Fruit fly (Drosophila melanogaster): ENCODE measurements around the gene Pex2.

Pex2 gene

dm6 chr3L:8346100-8346980, 7.5 kb downstream of the Pex2 start, which contains the start of the genes CG7182 and GAPcenA:
CG7182 (minus strand) TSS chr3L:8346382.
GAPcenA (plus strand) TSS chr3L:8346561.
- TF ChIP-seq CG8159 (tag; optimal IDR thresholded peaks at IDR 0.05) (peak; percentile 80), CG9948 (tag; optimal IDR thresholded peaks at IDR 0.05) (peak; percentile 64), Snoo (tag; optimal IDR thresholded peaks at IDR 0.05) (peak; percentile 76), CG14655 (GFP tag; optimal IDR thresholded peaks at IDR 0.05) (no peak), CG32121 (GFP tag; IDR thresholded peaks at IDR 0.05) (no peak), gl (tag; optimal IDR thresholded peaks at IDR 0.05) (no peak), CG34367 (tag; optimal IDR thresholded peaks at IDR 0.05) (peak; percentile 56), Pif1B (GFP tag; optimal IDR thresholded peaks at IDR 0.05) (no peak), EcR (GFP tag; optimal IDR thresholded peaks at IDR 0.05) (peak; percentile 85), CG12605 (GFP tag; IDR thresholded peaks at IDR 0.05) (no peak), CG13204 (GFP tag; optimal IDR thresholded peaks at IDR 0.05) (no peak), rn (GFP tag; IDR thresholded peaks at IDR 0.05) (0 out of 2 replicates have a peak, but pooled peaks have one; percentile 11), CG15710 (tag; optimal IDR thresholded peaks at IDR 0.05) (peak; percentile 80), fd96Ca (GFP tag; IDR thresholded peaks at IDR 0.05) (no peak; the same call in 1 of the 3 replicates), D1 (tag; optimal IDR thresholded peaks at IDR 0.05) (no peak), Pif1A (GFP tag; optimal IDR thresholded peaks at IDR 0.05) (no peak), CG17806 (tag; optimal IDR thresholded peaks at IDR 0.05) (peak; percentile 63), CG4496 (GFP tag; IDR thresholded peaks at IDR 0.05) (peak; percentile 52; the same call in 1 of the 3 replicates), Ets98B (GFP tag; IDR thresholded peaks at IDR 0.05) (peak; percentile 49), CG8301 (tag; optimal IDR thresholded peaks at IDR 0.05) (no peak), CG10348 (GFP tag; IDR thresholded peaks at IDR 0.05) (no peak)

- TF ChIP-seq CG10348 (GFP tag; IDR thresholded peaks at IDR 0.05) (no peak), Pif1B (GFP tag; optimal IDR thresholded peaks at IDR 0.05) (no peak), Ets98B (GFP tag; IDR thresholded peaks at IDR 0.05) (no peak), D1 (tag; optimal IDR thresholded peaks at IDR 0.05) (no peak)
Observed at dm6 chr3L:8347346-8347745, 8.5 kb downstream of the Pex2 start.

DNA sequence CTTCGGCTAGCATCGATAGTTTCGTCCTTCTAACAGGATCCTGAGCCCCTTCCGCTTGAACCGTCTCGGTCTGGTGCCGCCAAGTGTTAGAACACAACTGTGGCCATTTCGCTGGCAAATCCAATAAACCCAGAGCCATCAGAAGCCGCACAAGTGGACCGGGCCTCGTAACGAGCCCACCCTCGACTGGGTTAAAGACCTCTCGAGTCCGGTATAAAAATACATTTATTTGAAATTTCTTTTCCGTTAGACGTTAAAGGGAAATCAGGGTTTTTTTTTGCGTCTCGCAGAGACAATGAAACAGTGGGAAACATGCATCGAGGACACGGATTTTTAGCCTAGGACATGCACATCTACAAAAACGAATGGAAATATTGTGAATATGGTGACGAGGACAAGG, 17.3 kb downstream of the Pex2 start, which contains the start of gene Culd:
Gene Culd (minus strand): TSS at position 101 of the 400 bp plus-strand sequence.
- TF ChIP-seq D1 (tag; optimal IDR thresholded peaks at IDR 0.05): no peak
- TF ChIP-seq gl (tag; optimal IDR thresholded peaks at IDR 0.05): no peak
- TF ChIP-seq CG15710 (tag; optimal IDR thresholded peaks at IDR 0.05): no peak
- no peak for TF ChIP-seq CG17806 (tag; optimal IDR thresholded peaks at IDR 0.05)
- TF ChIP-seq Pif1B (GFP tag; optimal IDR thresholded peaks at IDR 0.05): no peak
- TF ChIP-seq CG4496 (GFP tag; IDR thresholded peaks at IDR 0.05): no peak
- no peak for TF ChIP-seq CG32121 (GFP tag; IDR thresholded peaks at IDR 0.05)

DNA sequence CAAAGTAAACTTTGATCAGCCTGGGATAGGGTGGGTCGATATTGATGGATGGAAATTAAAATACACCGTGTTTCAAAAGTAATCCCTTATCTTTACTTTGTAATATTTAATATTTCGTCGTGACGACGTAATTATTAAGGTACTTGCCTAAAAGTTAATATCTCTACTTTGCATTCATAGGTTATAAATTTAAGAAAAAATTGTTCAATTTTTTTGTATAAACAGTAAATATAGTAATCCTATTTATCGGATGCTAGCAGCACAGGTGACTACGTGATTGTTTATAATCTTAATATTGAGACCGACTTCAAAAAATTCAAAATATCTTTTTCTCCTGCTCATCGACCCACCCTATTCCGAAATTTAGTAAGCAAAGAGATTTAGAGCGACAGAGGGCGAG, 19.3 kb downstream of the Pex2 start:
- TF ChIP-seq D1 (tag; optimal IDR thresholded peaks at IDR 0.05) (no peak), Snoo (tag; optimal IDR thresholded peaks at IDR 0.05) (peak; percentile 55), CG15710 (tag; optimal IDR thresholded peaks at IDR 0.05) (no peak), CG4496 (GFP tag; IDR thresholded peaks at IDR 0.05) (no peak), CG34367 (tag; optimal IDR thresholded peaks at IDR 0.05) (peak; percentile 43), rn (GFP tag; IDR thresholded peaks at IDR 0.05) (no peak), CG10348 (GFP tag; IDR thresholded peaks at IDR 0.05) (no peak), CG32121 (GFP tag; IDR thresholded peaks at IDR 0.05) (no peak), gl (tag; optimal IDR thresholded peaks at IDR 0.05) (no peak), CG12605 (GFP tag; IDR thresholded peaks at IDR 0.05) (no peak), fd96Ca (GFP tag; IDR thresholded peaks at IDR 0.05) (no peak), Pif1B (GFP tag; optimal IDR thresholded peaks at IDR 0.05) (no peak), CG9948 (tag; optimal IDR thresholded peaks at IDR 0.05) (no peak), CG17806 (tag; optimal IDR thresholded peaks at IDR 0.05) (peak; percentile 53), CG14655 (GFP tag; optimal IDR thresholded peaks at IDR 0.05) (no peak), Ets98B (GFP tag; IDR thresholded peaks at IDR 0.05) (no peak), CG13204 (GFP tag; optimal IDR thresholded peaks at IDR 0.05) (no peak), CG8301 (tag; optimal IDR thresholded peaks at IDR 0.05) (no peak), CG8159 (tag; optimal IDR thresholded peaks at IDR 0.05) (peak; percentile 73), Pif1A (GFP tag; optimal IDR thresholded peaks at IDR 0.05) (no peak), EcR (GFP tag; optimal IDR thresholded peaks at IDR 0.05) (no peak)

- TF ChIP-seq CG12605 (GFP tag; IDR thresholded peaks at IDR 0.05) (peak; percentile 49; the same call in 1 of the 2 replicates), gl (tag; optimal IDR thresholded peaks at IDR 0.05) (no peak), Snoo (tag; optimal IDR thresholded peaks at IDR 0.05) (no peak)
Observed at dm6 chr3L:8358776-8359455, 20.1 kb downstream of the Pex2 start.
